Worm (Caenorhabditis elegans) whole organism, L4 larva: ENCODE results near the gene K01F9.2.

ENCODE experiments used
- F10B5.3 ChIP-seq: sonication (generic microtip); optimal IDR thresholded peaks from 2 replicates; lab custom pipeline; 2016; ENCODE audit warnings: mild to moderate bottlenecking, missing genetic modification characterization, missing compliant biosample characterization
- F26F4.8 ChIP-seq: fragments of 200-800 bp; sonication (Bioruptor generic); conservative IDR thresholded peaks from 2 replicates; pipeline ENCODE4 v1.3.6; 2022; ENCODE audit warnings: missing genetic modification characterization, missing compliant biosample characterization
- F37D6.2 ChIP-seq: sonication (generic microtip); optimal IDR thresholded peaks from 2 replicates; lab custom pipeline; 2016; ENCODE audit warnings: mild to moderate bottlenecking, missing genetic modification characterization, missing compliant biosample characterization
- F44E2.7 ChIP-seq: fragments of 200-800 bp; sonication (Bioruptor generic); IDR thresholded peaks from 2 replicates; pipeline ENCODE4 v2.1.2; 2022; ENCODE audit warnings: missing genetic modification characterization, missing compliant biosample characterization
- R02D3.7 ChIP-seq: fragments of 150-350 bp; sonication (generic microtip); optimal IDR thresholded peaks from 3 replicates; lab custom pipeline; 2014; ENCODE audit warnings: missing biosample characterization, missing genetic modification characterization
- T26A8.4 ChIP-seq: fragments of 200-800 bp; sonication (Bioruptor generic); IDR thresholded peaks from 2 replicates; pipeline ENCODE4 v1.3.6; 2022; ENCODE audit warnings: missing genetic modification characterization, missing compliant biosample characterization
- Y105C5A.15 ChIP-seq: fragments of 200-800 bp; sonication (Bioruptor generic); IDR thresholded peaks from 2 replicates; pipeline ENCODE4 v1.3.6; 2022; ENCODE audit warnings: missing genetic modification characterization, missing compliant biosample characterization
- Y48G9A.11 ChIP-seq: fragments of 200-800 bp; sonication (Bioruptor generic); IDR thresholded peaks from 2 replicates; pipeline ENCODE4 v1.3.6; 2022; ENCODE audit warnings: missing genetic modification reagents, missing genetic modification characterization, missing compliant biosample characterization
- Y75B8A.6 ChIP-seq: fragments of 200-800 bp; sonication (Bioruptor generic); IDR thresholded peaks from 2 replicates; pipeline ENCODE4 v1.3.6; 2022; ENCODE audit warnings: missing genetic modification reagents, missing genetic modification characterization, missing compliant biosample characterization
- ZK337.2 ChIP-seq: fragments of 200-800 bp; sonication (Bioruptor generic); IDR thresholded peaks from 2 replicates; pipeline ENCODE4 v1.3.6; 2022; ENCODE audit warnings: missing genetic modification reagents, missing genetic modification characterization, missing compliant biosample characterization
- ZK546.5 ChIP-seq, 2 experiments: sonication (generic microtip); optimal IDR thresholded peaks; 2 replicates each; lab custom pipeline; 2017; ENCODE audit warnings: missing biosample characterization in 2 of 2, missing genetic modification characterization in 2 of 2
- aly-2 ChIP-seq: sonication (generic microtip); optimal IDR thresholded peaks from 2 replicates; lab custom pipeline; 2018; ENCODE audit warnings: missing biosample characterization, missing genetic modification characterization
- arid-1 ChIP-seq: fragments of 200-800 bp; sonication (Bioruptor generic); conservative IDR thresholded peaks from 2 replicates; pipeline ENCODE4 v1.3.6; 2022; ENCODE audit warnings: missing genetic modification reagents, missing genetic modification characterization, missing compliant biosample characterization
- attf-4 ChIP-seq: sonication (generic microtip); optimal IDR thresholded peaks from 3 replicates; lab custom pipeline; 2017; ENCODE audit warnings: missing biosample characterization, missing genetic modification characterization
- ceh-20 ChIP-seq: fragments of 200-800 bp; sonication (Bioruptor generic); IDR thresholded peaks from 2 replicates; pipeline ENCODE4 v1.3.6; 2022; ENCODE audit warnings: missing genetic modification reagents, missing genetic modification characterization, missing compliant biosample characterization
- ceh-44 ChIP-seq: fragments of 200-800 bp; sonication (Bioruptor generic); IDR thresholded peaks from 2 replicates; pipeline ENCODE4 v1.3.6; 2022; ENCODE audit warnings: missing genetic modification reagents, missing genetic modification characterization, missing compliant biosample characterization
- ctbp-1 ChIP-seq: fragments of 200-800 bp; sonication (Bioruptor generic); IDR thresholded peaks from 2 replicates; pipeline ENCODE4 v1.3.6; 2022; ENCODE audit warnings: missing genetic modification reagents, missing genetic modification characterization, missing compliant biosample characterization
- daf-16 ChIP-seq, 3 experiments: sonication (generic microtip); optimal IDR thresholded peaks; 2 replicates each; lab custom pipeline; 2016 to 2017; ENCODE audit warnings: missing genetic modification characterization in 3 of 3, missing genetic modification reagents in 3 of 3, mild to moderate bottlenecking in 2 of 3, missing compliant biosample characterization in 2 of 3, missing biosample characterization in 1 of 3, moderate library complexity in 1 of 3
- dmd-6 ChIP-seq: fragments of 200-800 bp; sonication (Bioruptor generic); IDR thresholded peaks from 2 replicates; pipeline ENCODE4 v1.3.6; 2022; ENCODE audit warnings: missing genetic modification reagents, missing genetic modification characterization, missing compliant biosample characterization
- dmd-8 ChIP-seq: fragments of 200-800 bp; sonication (Bioruptor generic); IDR thresholded peaks from 2 replicates; pipeline ENCODE4 v1.3.6; 2022; ENCODE audit warnings: missing genetic modification characterization, missing compliant biosample characterization
- duxl-1 ChIP-seq: sonication (generic microtip); optimal IDR thresholded peaks from 2 replicates; lab custom pipeline; 2016; ENCODE audit warnings: mild to moderate bottlenecking, missing genetic modification characterization, moderate library complexity, missing compliant biosample characterization; ENCODE audit not compliant: poor library complexity
- egl-43 ChIP-seq: fragments of 200-800 bp; sonication (Bioruptor generic); IDR thresholded peaks from 2 replicates; pipeline ENCODE4 v1.3.6; 2022; ENCODE audit warnings: missing genetic modification reagents, missing genetic modification characterization, missing compliant biosample characterization
- gei-8 ChIP-seq: fragments of 200-800 bp; sonication (Bioruptor generic); optimal IDR thresholded peaks from 2 replicates; lab custom pipeline; 2018; ENCODE audit warnings: mild to moderate bottlenecking, missing genetic modification characterization, missing compliant biosample characterization
- hmg-1.1 ChIP-seq: fragments of 200-800 bp; sonication (Bioruptor generic); IDR thresholded peaks from 2 replicates; pipeline ENCODE4 v1.3.6; 2022; ENCODE audit warnings: missing genetic modification reagents, missing genetic modification characterization, missing compliant biosample characterization
- lin-1 ChIP-seq: fragments of 200-800 bp; sonication (Bioruptor generic); IDR thresholded peaks from 2 replicates; pipeline ENCODE4 v1.3.6; 2022; ENCODE audit warnings: missing genetic modification reagents, missing genetic modification characterization, missing compliant biosample characterization
- lin-29 ChIP-seq: fragments of 200-800 bp; sonication (Bioruptor generic); IDR thresholded peaks from 2 replicates; pipeline ENCODE4 v1.3.6; 2022; ENCODE audit warnings: missing genetic modification reagents, missing genetic modification characterization, missing compliant biosample characterization
- lin-38 ChIP-seq: fragments of 200-800 bp; sonication (Bioruptor generic); IDR thresholded peaks from 2 replicates; pipeline ENCODE4 v1.3.6; 2022; ENCODE audit warnings: missing genetic modification reagents, missing genetic modification characterization, missing compliant biosample characterization
- lir-3 ChIP-seq: sonication (generic microtip); optimal IDR thresholded peaks from 2 replicates; lab custom pipeline; 2016; ENCODE audit warnings: mild to moderate bottlenecking, missing genetic modification characterization, missing compliant biosample characterization
- madf-5 ChIP-seq, 2 experiments: fragments of 200-800 bp; sonication (Bioruptor generic); IDR thresholded peaks; 2 replicates each; pipeline ENCODE4 v1.3.6; 2022; ENCODE audit warnings: missing compliant biosample characterization in 2 of 2, missing genetic modification characterization in 2 of 2
- madf-9 ChIP-seq: fragments of 200-800 bp; sonication (Bioruptor generic); conservative IDR thresholded peaks from 2 replicates; pipeline ENCODE4 v1.3.6; 2022; ENCODE audit warnings: missing genetic modification reagents, missing genetic modification characterization, missing compliant biosample characterization
- mes-2 ChIP-seq: sonication (generic microtip); optimal IDR thresholded peaks from 2 replicates; lab custom pipeline; 2016; ENCODE audit warnings: missing genotype, mild to moderate bottlenecking, missing genetic modification characterization, missing compliant biosample characterization; ENCODE audit not compliant: poor library complexity, severe bottlenecking
- mxl-2 ChIP-seq: fragments of 200-800 bp; sonication (Bioruptor generic); conservative IDR thresholded peaks from 2 replicates; pipeline ENCODE4 v1.3.6; 2022; ENCODE audit warnings: missing genetic modification reagents, missing genetic modification characterization, missing compliant biosample characterization
- mxl-3 ChIP-seq: fragments of 200-800 bp; sonication (Bioruptor generic); optimal IDR thresholded peaks from 2 replicates; lab custom pipeline; 2018; ENCODE audit warnings: mild to moderate bottlenecking, missing genetic modification characterization, missing compliant biosample characterization
- nhr-102 ChIP-seq: sonication (generic microtip); optimal IDR thresholded peaks from 2 replicates; lab custom pipeline; 2016; ENCODE audit warnings: mild to moderate bottlenecking, missing genetic modification characterization, moderate library complexity, missing compliant biosample characterization
- nhr-25 ChIP-seq: sonication (generic microtip); optimal IDR thresholded peaks from 2 replicates; lab custom pipeline; 2017; ENCODE audit warnings: missing genetic modification characterization, mild to moderate bottlenecking, missing compliant biosample characterization, antibody characterized with exemption, moderate library complexity, borderline replicate concordance; ENCODE audit not compliant: insufficient read depth
- nhr-41 ChIP-seq: fragments of 200-800 bp; sonication (Bioruptor generic); IDR thresholded peaks from 2 replicates; pipeline ENCODE4 v1.3.6; 2022; ENCODE audit warnings: missing genetic modification reagents, missing genetic modification characterization, missing compliant biosample characterization
- nhr-42 ChIP-seq: fragments of 200-800 bp; sonication (Bioruptor generic); IDR thresholded peaks from 2 replicates; pipeline ENCODE4 v1.3.6; 2022; ENCODE audit warnings: missing genetic modification characterization, missing compliant biosample characterization
- nhr-6 ChIP-seq: fragments of 150-350 bp; optimal IDR thresholded peaks from 2 replicates; lab custom pipeline; 2014; ENCODE audit warnings: missing biosample characterization, missing genetic modification characterization
- pqm-1 ChIP-seq: sonication (generic microtip); optimal IDR thresholded peaks from 2 replicates; lab custom pipeline; 2017; ENCODE audit warnings: missing biosample characterization, missing genetic modification characterization
- snpc-1.2 ChIP-seq: fragments of 200-800 bp; sonication (Bioruptor generic); IDR thresholded peaks from 2 replicates; pipeline ENCODE4 v1.3.6; 2022; ENCODE audit warnings: missing genetic modification reagents, missing genetic modification characterization, missing compliant biosample characterization
- spr-1 ChIP-seq: sonication (generic microtip); optimal IDR thresholded peaks from 2 replicates; lab custom pipeline; 2016; ENCODE audit warnings: mild to moderate bottlenecking, missing genetic modification characterization, missing compliant biosample characterization
- spr-3 ChIP-seq: fragments of 200-800 bp; sonication (Bioruptor generic); optimal IDR thresholded peaks from 2 replicates; lab custom pipeline; 2018; ENCODE audit warnings: mild to moderate bottlenecking, missing genetic modification characterization, missing compliant biosample characterization
- tag-97 ChIP-seq: fragments of 200-800 bp; sonication (Bioruptor generic); IDR thresholded peaks from 2 replicates; pipeline ENCODE4 v1.3.6; 2022; ENCODE audit warnings: missing genetic modification characterization, missing compliant biosample characterization
- tra-1 ChIP-seq: fragments of 200-800 bp; sonication (Bioruptor generic); IDR thresholded peaks from 2 replicates; pipeline ENCODE4 v1.3.6; 2022; ENCODE audit warnings: missing genetic modification reagents, missing genetic modification characterization, missing compliant biosample characterization
- unc-130 ChIP-seq: sonication (generic microtip); optimal IDR thresholded peaks from 2 replicates; lab custom pipeline; 2016; ENCODE audit warnings: missing genetic modification reagents, missing genetic modification characterization, missing compliant biosample characterization
- unc-39 ChIP-seq: sonication (generic microtip); optimal IDR thresholded peaks from 2 replicates; lab custom pipeline; 2017; ENCODE audit warnings: missing biosample characterization, missing genetic modification characterization
- vab-7 ChIP-seq: fragments of 200-800 bp; sonication (Bioruptor generic); IDR thresholded peaks from 2 replicates; pipeline ENCODE4 v1.3.6; 2022; ENCODE audit warnings: missing genetic modification reagents, missing genetic modification characterization, missing compliant biosample characterization
- zag-1 ChIP-seq: fragments of 150-350 bp; optimal IDR thresholded peaks from 2 replicates; lab custom pipeline; 2014; ENCODE audit warnings: missing biosample characterization, missing genetic modification characterization
- zfp-3 ChIP-seq: fragments of 200-800 bp; sonication (Bioruptor generic); conservative IDR thresholded peaks from 2 replicates; pipeline ENCODE4 v1.3.6; 2022; ENCODE audit warnings: missing genetic modification reagents, missing genetic modification characterization, missing compliant biosample characterization

Gene K01F9.2

ce11 chrIII:8867922-8868655, 8.8 kb downstream of the K01F9.2 start (continued):
- TF ChIP-seq mxl-2 (GFP tag; lab: Robert Waterston, UW) (no peak), aly-2 (no peak), lin-38 (GFP tag; lab: Robert Waterston, UW) (no peak), arid-1 (GFP tag; lab: Robert Waterston, UW) (no peak), duxl-1 (no peak), zag-1 (tag; lab: Kevin White, UChicago) (no peak), F10B5.3 (tag; lab: Kevin White, UChicago) (no peak), nhr-41 (GFP tag; lab: Robert Waterston, UW) (peak; percentile 49; the same call in 1 of the 2 replicates), snpc-1.2 (GFP tag; lab: Robert Waterston, UW) (no peak), T26A8.4 (GFP tag; lab: Robert Waterston, UW) (peak; percentile 43), madf-9 (no peak; the same call in 1 of the 2 replicates), gei-8 (no peak), lin-1 (GFP tag; lab: Robert Waterston, UW) (no peak), spr-3 (no peak), F26F4.8 (no peak), nhr-42 (GFP tag; lab: Robert Waterston, UW) (no peak), zfp-3 (GFP tag; lab: Robert Waterston, UW) (no peak), madf-5 (GFP tag; IDR thresholded peaks at IDR 0.05; lab: Robert Waterston, UW) (no peak), egl-43 (GFP tag; lab: Robert Waterston, UW) (no peak), nhr-6 (tag; lab: Kevin White, UChicago) (no peak), F44E2.7 (GFP tag; lab: Robert Waterston, UW) (no peak), attf-4 (tag; lab: Kevin White, UChicago) (no peak), nhr-25 (tag; lab: Kevin White, UChicago) (no peak), F37D6.2 (tag; lab: Kevin White, UChicago) (no peak), Y48G9A.11 (no peak), Y75B8A.6 (GFP tag; lab: Robert Waterston, UW) (no peak), ceh-44 (GFP tag; lab: Robert Waterston, UW) (no peak), R02D3.7 (tag; lab: Kevin White, UChicago) (no peak), Y105C5A.15 (GFP tag; lab: Robert Waterston, UW) (no peak), hmg-1.1 (no peak), spr-1 (tag; lab: Kevin White, UChicago) (no peak), unc-130 (GFP tag; lab: Kevin White, UChicago) (no peak), ctbp-1 (no peak), daf-16 (GFP tag; optimal IDR thresholded peaks at IDR 0.05; lab: Kevin White, UChicago) (no peak), daf-16 (tag; optimal IDR thresholded peaks at IDR 0.05; lab: Kevin White, UChicago) (peak; percentile 96), nhr-102 (tag; lab: Kevin White, UChicago) (no peak), tra-1 (GFP tag; lab: Robert Waterston, UW) (no peak), dmd-8 (GFP tag; lab: Robert Waterston, UW) (0 out of 2 replicates have a peak, but pooled peaks have one; percentile 54), lin-29 (GFP tag; lab: Robert Waterston, UW) (no peak), dmd-6 (GFP tag; lab: Robert Waterston, UW) (peak; percentile 91), lir-3 (tag; lab: Kevin White, UChicago) (no peak), mes-2 (tag; lab: Kevin White, UChicago) (peak; percentile 25), ceh-20 (GFP tag; lab: Robert Waterston, UW) (no peak), mxl-3 (peak; percentile 41), vab-7 (GFP tag; lab: Robert Waterston, UW) (no peak), unc-39 (tag; lab: Kevin White, UChicago) (no peak), ZK546.5 (tag; optimal IDR thresholded peaks at IDR 0.05; lab: Kevin White, UChicago) (no peak), tag-97 (GFP tag; lab: Robert Waterston, UW) (no peak), pqm-1 (peak; percentile 89), ZK337.2 (GFP tag; lab: Robert Waterston, UW) (no peak)
